Worm (Caenorhabditis elegans): Measurements from ENCODE around the gene Y116A8C.467.

DNA sequence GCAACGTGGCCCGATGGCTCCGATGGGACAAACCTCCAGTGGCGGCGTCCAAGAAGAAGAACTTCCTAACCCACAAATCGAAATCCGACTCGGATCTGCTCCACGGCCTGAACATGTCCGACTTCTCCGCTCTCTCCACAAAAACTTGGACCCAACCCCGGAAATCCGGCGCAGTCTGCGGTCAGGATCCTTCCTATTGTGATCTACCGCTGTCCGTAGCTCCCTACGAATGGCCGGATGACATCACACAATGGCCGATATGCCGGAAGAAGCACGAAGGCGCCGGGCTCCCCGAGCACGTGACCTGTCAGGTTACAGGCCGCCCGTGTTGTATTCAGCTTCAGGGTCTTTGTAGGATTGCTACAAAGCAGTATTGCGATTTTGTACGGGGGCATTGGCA, 53.3 kb downstream of the Y116A8C.467 start:
- TF ChIP-seq skn-1 (tag; optimal IDR thresholded peaks at IDR 0.05) (no peak), crh-2 (tag; optimal IDR thresholded peaks at IDR 0.05) (no peak), elt-3 (tag; optimal IDR thresholded peaks at IDR 0.05) (no peak), F13H6.1 (tag; optimal IDR thresholded peaks at IDR 0.05) (no peak), nhr-23 (tag; optimal IDR thresholded peaks at IDR 0.05) (no peak), ztf-11 (tag; optimal IDR thresholded peaks at IDR 0.05) (no peak), lin-39 (tag; optimal IDR thresholded peaks at IDR 0.05) (no peak), egl-27 (tag; optimal IDR thresholded peaks at IDR 0.05) (no peak)

Data from whole organism, L2 larva.